Fruit fly (Drosophila melanogaster) whole organism, wandering third instar larva: ENCODE measurements around the gene Mur11Da.

Source experiments
- Abd-B ChIP-seq: fragments of >200 bp; optimal IDR thresholded peaks from 2 replicates; lab custom pipeline; 2017; ENCODE audit warnings: missing biosample characterization, missing genetic modification characterization
- CG32264 ChIP-seq: fragments of 200-800 bp; sonication (Bioruptor generic); optimal IDR thresholded peaks from 2 replicates; lab custom pipeline; 2016; ENCODE audit warnings: missing biosample characterization, missing genetic modification characterization
- Dif ChIP-seq: fragments of 200-275, 200-300 bp; sonication (Bioruptor generic); optimal IDR thresholded peaks from 2 replicates; lab custom pipeline; 2018; ENCODE audit warnings: missing biosample characterization, missing genetic modification characterization; ENCODE audit not compliant: partially characterized antibody
- Hr83 ChIP-seq: fragments of 200-300 bp; sonication (Bioruptor generic); optimal IDR thresholded peaks from 2 replicates; lab custom pipeline; 2016; ENCODE audit warnings: missing biosample characterization, mild to moderate bottlenecking, missing genetic modification characterization, moderate library complexity; ENCODE audit not compliant: poor library complexity, severe bottlenecking
- OdsH ChIP-seq: fragments of 200-800 bp; sonication (Bioruptor generic); optimal IDR thresholded peaks from 2 replicates; lab custom pipeline; 2016; ENCODE audit warnings: missing biosample characterization, mild to moderate bottlenecking, missing genetic modification characterization
- Rel ChIP-seq, 2 experiments: fragments of 200-800 bp; sonication (Bioruptor generic) in 1 of 2; optimal IDR thresholded peaks; 2 replicates in 1 of 2; 3 replicates in 1 of 2; lab custom pipeline; 2016 to 2019; ENCODE audit warnings: mild to moderate bottlenecking in 2 of 2, missing biosample characterization in 2 of 2, missing genetic modification characterization in 2 of 2, moderate library complexity in 1 of 2
- h ChIP-seq: fragments of 200-800 bp; sonication (Bioruptor generic); optimal IDR thresholded peaks from 3 replicates; lab custom pipeline; 2016; ENCODE audit warnings: missing biosample characterization, mild to moderate bottlenecking, missing genetic modification characterization
- pan ChIP-seq: fragments of >200 bp; optimal IDR thresholded peaks from 2 replicates; lab custom pipeline; 2017
- psq ChIP-seq: fragments of 200-800 bp; sonication (Bioruptor generic); optimal IDR thresholded peaks from 3 replicates; lab custom pipeline; 2017; ENCODE audit warnings: missing biosample characterization, mild to moderate bottlenecking, missing genetic modification characterization, moderate library complexity
- usp ChIP-seq: fragments of >200 bp; optimal IDR thresholded peaks from 2 replicates; lab custom pipeline; 2017; ENCODE audit warnings: missing biosample characterization, missing genetic modification characterization

DNA sequence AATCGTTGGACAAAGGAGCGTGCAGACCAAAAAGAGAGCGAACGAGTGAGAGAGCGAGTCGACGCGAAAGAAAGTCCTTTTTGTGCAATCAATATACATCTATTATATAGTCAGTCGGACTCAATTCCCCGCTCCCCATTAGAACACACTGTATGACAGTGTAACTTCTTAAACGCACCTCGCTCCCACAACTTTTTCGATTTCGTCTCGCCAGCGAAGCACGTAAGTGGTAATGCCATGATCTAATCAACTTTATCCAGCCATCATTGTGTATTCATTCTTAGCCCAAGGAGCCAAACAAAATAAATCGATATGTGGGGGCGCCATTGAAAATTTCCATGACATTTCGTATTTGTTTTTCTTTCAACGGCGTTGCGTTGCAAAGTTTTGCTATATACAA is 28.7 kb upstream of the Mur11Da start:
- TF ChIP-seq pan (lab: Kevin White, UChicago) (no peak), h (no peak), usp (GFP tag; lab: Kevin White, UChicago) (no peak), Dif (GFP tag; lab: Kevin White, UChicago) (no peak), Hr83 (GFP tag; lab: Kevin White, UChicago) (no peak), CG32264 (GFP tag; lab: Kevin White, UChicago) (no peak), Abd-B (GFP tag; lab: Kevin White, UChicago) (no peak), OdsH (no peak), Rel (GFP tag; optimal IDR thresholded peaks at IDR 0.05; lab: Kevin White, UChicago) (no peak), Rel (tag; optimal IDR thresholded peaks at IDR 0.05; lab: Kevin White, UChicago) (no peak), psq (no peak)
